Worm (Caenorhabditis elegans) whole organism, L3 larva: ENCODE data around the gene ugt-13.

Source experiments
- fos-1 ChIP-seq: fragments of 150-350 bp; optimal IDR thresholded peaks from 2 replicates; lab custom pipeline; 2014; ENCODE audit warnings: missing biosample characterization, missing genetic modification characterization
- nhr-76 ChIP-seq: fragments of 150-350 bp; sonication (generic microtip); optimal IDR thresholded peaks from 5 replicates; lab custom pipeline; 2014; ENCODE audit warnings: missing biosample characterization, missing genetic modification characterization
- nhr-77 ChIP-seq: fragments of 150-350 bp; optimal IDR thresholded peaks from 2 replicates; lab custom pipeline; 2014; ENCODE audit warnings: missing biosample characterization, missing genetic modification characterization
- unc-39 ChIP-seq: sonication (generic microtip); optimal IDR thresholded peaks from 4 replicates; lab custom pipeline; 2017; ENCODE audit warnings: missing biosample characterization, missing genetic modification characterization

DNA sequence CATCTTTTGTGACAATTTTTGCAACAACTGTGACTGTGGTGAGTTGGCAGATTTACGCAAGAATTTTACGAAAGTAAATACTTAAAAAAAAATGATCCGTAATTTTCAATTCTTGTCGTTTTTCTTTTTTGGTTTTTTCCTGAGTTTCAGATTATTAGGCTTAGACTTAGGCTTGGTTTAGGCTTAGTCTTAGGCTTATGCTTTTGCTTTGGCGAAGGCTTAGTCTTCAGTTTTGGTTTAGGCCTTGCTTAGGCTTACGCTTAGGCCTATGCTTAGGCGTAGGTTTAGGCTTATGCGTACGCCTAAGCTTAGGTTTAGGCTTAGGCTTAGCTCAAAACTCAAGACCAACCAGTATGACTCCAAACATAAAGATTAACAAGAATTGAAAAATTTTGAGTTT lies 48.9 kb downstream of the ugt-13 start:
- TF ChIP-seq fos-1 (tag; lab: Kevin White, UChicago) (no peak), nhr-76 (tag; lab: Kevin White, UChicago) (no peak), unc-39 (tag; lab: Kevin White, UChicago) (no peak), nhr-77 (tag; lab: Kevin White, UChicago) (no peak)
